Fruit fly (Drosophila melanogaster): ENCODE measurements around the gene CG4259.
A peak's percentile ranks its signal among the peaks of the same experiment; 100 is the strongest.

Gene CG4259

dm6 chr2L:2130157-2130987 lies 1.3 kb upstream of the CG4259 start, which contains the start of gene Glyp (continued):
- TF ChIP-seq tio (GFP tag; optimal IDR thresholded peaks at IDR 0.05) (peak; percentile 96), CG9876 (GFP tag; optimal IDR thresholded peaks at IDR 0.05) (no peak), Sry-β (GFP tag; optimal IDR thresholded peaks at IDR 0.05) (peak; percentile 58), ham (GFP tag; IDR thresholded peaks at IDR 0.05) (peak; percentile 92), CG15514 (GFP tag; optimal IDR thresholded peaks at IDR 0.05) (peak; percentile 92), esg (GFP tag; conservative IDR thresholded peaks at IDR 0.05) (peak; percentile 94), crol (GFP tag; IDR thresholded peaks at IDR 0.05) (peak; percentile 53; the same call in 1 of the 2 replicates), ase (GFP tag; IDR thresholded peaks at IDR 0.05) (peak; percentile 91), zf30C (GFP tag; optimal IDR thresholded peaks at IDR 0.05) (no peak), CG6689 (GFP tag; IDR thresholded peaks at IDR 0.05) (peak; percentile 96), Taf1 (GFP tag; IDR thresholded peaks at IDR 0.05) (peak; percentile 93), CG17568 (GFP tag; optimal IDR thresholded peaks at IDR 0.05) (peak; percentile 96), CG8388 (GFP tag; optimal IDR thresholded peaks at IDR 0.05) (peak; percentile 96), CG2889 (GFP tag; IDR thresholded peaks at IDR 0.05) (peak; percentile 87; the same call in 2 of the 3 replicates), CG3726 (GFP tag; IDR thresholded peaks at IDR 0.05) (peak; percentile 85), CG11695 (GFP tag; IDR thresholded peaks at IDR 0.05) (peak; percentile 97), en (GFP tag; optimal IDR thresholded peaks at IDR 0.05) (no peak), Awh (GFP tag; IDR thresholded peaks at IDR 0.05) (peak; percentile 89), Dref (GFP tag; IDR thresholded peaks at IDR 0.05) (no peak), HLH3B (GFP tag; IDR thresholded peaks at IDR 0.05) (peak; percentile 97), sens (GFP tag) (peak; percentile 93), Hmr (GFP tag; optimal IDR thresholded peaks at IDR 0.05) (peak; percentile 99), bsh (GFP tag; optimal IDR thresholded peaks at IDR 0.05) (peak; percentile 97 to 98), CG11398 (GFP tag; optimal IDR thresholded peaks at IDR 0.05) (no peak), Drgx (GFP tag; IDR thresholded peaks at IDR 0.05) (peak; percentile 97), CG2712 (tag; optimal IDR thresholded peaks at IDR 0.05) (peak; percentile 98), Atf3 (GFP tag; optimal IDR thresholded peaks at IDR 0.05) (peak; percentile 48), BEAF-32 (GFP tag; optimal IDR thresholded peaks at IDR 0.05) (peak; percentile 13), CG13424 (tag; optimal IDR thresholded peaks at IDR 0.05) (peak; percentile 98), CG2202 (tag; optimal IDR thresholded peaks at IDR 0.05) (peak; percentile 89), D19B (GFP tag; optimal IDR thresholded peaks at IDR 0.05) (peak; percentile 94), sens-2 (GFP tag; IDR thresholded peaks at IDR 0.05) (peak; percentile 82), CG10959 (GFP tag; IDR thresholded peaks at IDR 0.05) (peak; percentile 59; the same call in 1 of the 2 replicates), ken (GFP tag; IDR thresholded peaks at IDR 0.05) (peak; percentile 88), CG8281 (tag; optimal IDR thresholded peaks at IDR 0.05) (peak; percentile 90), Aef1 (GFP tag; IDR thresholded peaks at IDR 0.05) (peak; percentile 89), MTF-1 (GFP tag; optimal IDR thresholded peaks at IDR 0.05; ENCODE audit: borderline replicate concordance) (peak; percentile 88), Ravus (GFP tag; IDR thresholded peaks at IDR 0.05) (peak; percentile 85), D19A (tag; optimal IDR thresholded peaks at IDR 0.05) (peak; percentile 95), amos (GFP tag; IDR thresholded peaks at IDR 0.05; ENCODE audit: partially characterized antibody) (peak; percentile 11; the same call in 1 of the 2 replicates), Gug (GFP tag; IDR thresholded peaks at IDR 0.05) (peak; percentile 89), Abd-B (GFP tag; optimal IDR thresholded peaks at IDR 0.05) (peak; percentile 94), dmrt11E (tag; optimal IDR thresholded peaks at IDR 0.05) (peak; percentile 86), CG2678 (tag; optimal IDR thresholded peaks at IDR 0.05) (peak; percentile 99), CG14014 (GFP tag; IDR thresholded peaks at IDR 0.05) (peak; percentile 96), Oaz (GFP tag; IDR thresholded peaks at IDR 0.05) (peak; percentile 89), Eip74EF (GFP tag; optimal IDR thresholded peaks at IDR 0.05) (peak in 1 of 2 experiments; percentile 96), Usf (GFP tag; optimal IDR thresholded peaks at IDR 0.05) (peak; percentile 93), CG6272 (GFP tag; IDR thresholded peaks at IDR 0.05) (peak; percentile 95)
